Fruit fly (Drosophila melanogaster) ovary, adult (tissue): ENCODE results near the gene CG31102.

ENCODE experiments used
- CG17801 ChIP-seq: fragments of 200-800 bp; optimal IDR thresholded peaks from 2 replicates; lab custom pipeline; 2019; ENCODE audit warnings: missing biosample characterization, mild to moderate bottlenecking, missing genetic modification characterization, moderate library complexity; ENCODE audit not compliant: partially characterized antibody

CG31102 gene

dm6 chr3R:25295320-25296020 lies at the start of gene CG31102:
CG31102 (minus strand) TSS chr3R:25295594.
- no peak for TF ChIP-seq CG17801 (GFP tag; lab: Kevin White, UChicago)

dm6 chr3R:25339952-25340351 lies 44.6 kb upstream of the CG31102 start, which contains the start of gene rha:
rha (plus strand) TSS chr3R:25340252.
- TF ChIP-seq CG17801 (GFP tag; lab: Kevin White, UChicago), result no peak

dm6 chr3R:25335065-25335464 lies 39.7 kb upstream of the CG31102 start, which contains the start of the genes CG10669 and CG11902:
CG10669 (minus strand) TSS chr3R:25335243.
CG11902 (plus strand) TSS chr3R:25335257.
- TF ChIP-seq CG17801 (GFP tag; lab: Kevin White, UChicago), result no peak

- no peak for TF ChIP-seq CG17801 (GFP tag; lab: Kevin White, UChicago)
Measured at dm6 chr3R:25331103-25331502, 35.7 kb upstream of the CG31102 start, which contains the start of gene CHKov2. CHKov2 (minus strand) TSS chr3R:25331203.

dm6 chr3R:25329079-25329478 lies 33.7 kb upstream of the CG31102 start, which contains the start of gene CHKov1:
CHKov1 (minus strand) TSS chr3R:25329316.
- no peak for TF ChIP-seq CG17801 (GFP tag; lab: Kevin White, UChicago)

- TF ChIP-seq CG17801 (GFP tag; lab: Kevin White, UChicago), result no peak
Measured at dm6 chr3R:25322657-25323056, 27.3 kb upstream of the CG31102 start, which contains the start of gene CG10562. CG10562 (minus strand) TSS chr3R:25322757.

- TF ChIP-seq CG17801 (GFP tag; lab: Kevin White, UChicago), result no peak
Measured at dm6 chr3R:25321681-25322080, 26.3 kb upstream of the CG31102 start.

dm6 chr3R:25320898-25321297 lies 25.5 kb upstream of the CG31102 start:
- TF ChIP-seq CG17801 (GFP tag; lab: Kevin White, UChicago), result no peak

dm6 chr3R:25320051-25320705 lies 24.8 kb upstream of the CG31102 start, which contains the start of gene CG10560:
CG10560 (minus strand) TSS chr3R:25320101.
- no peak for TF ChIP-seq CG17801 (GFP tag; lab: Kevin White, UChicago)

- TF ChIP-seq CG17801 (GFP tag; lab: Kevin White, UChicago), result no peak
Measured at dm6 chr3R:25318011-25318410, 22.6 kb upstream of the CG31102 start, which contains the start of gene CG10553. CG10553 (minus strand) TSS chr3R:25318111.

- no peak for TF ChIP-seq CG17801 (GFP tag; lab: Kevin White, UChicago)
Measured at dm6 chr3R:25316016-25316415, 20.6 kb upstream of the CG31102 start, which contains the start of gene CG10559. CG10559 (minus strand) TSS chr3R:25316116.

dm6 chr3R:25313771-25314170 lies 18.4 kb upstream of the CG31102 start, which contains the start of gene CG31087:
CG31087 (minus strand) TSS chr3R:25313833.
- TF ChIP-seq CG17801 (GFP tag; lab: Kevin White, UChicago), result no peak

- TF ChIP-seq CG17801 (GFP tag; lab: Kevin White, UChicago), result no peak
Measured at dm6 chr3R:25312583-25312982, 17.2 kb upstream of the CG31102 start.

dm6 chr3R:25310843-25311242 lies 15.4 kb upstream of the CG31102 start, which contains the start of gene CG31099:
CG31099 (minus strand) TSS chr3R:25310943.
- TF ChIP-seq CG17801 (GFP tag; lab: Kevin White, UChicago), result no peak

- no peak for TF ChIP-seq CG17801 (GFP tag; lab: Kevin White, UChicago)
Measured at dm6 chr3R:25309175-25309574, 13.8 kb upstream of the CG31102 start.
